Fruit fly (Drosophila melanogaster): ENCODE measurements around the gene jp.

The jp gene

DNA sequence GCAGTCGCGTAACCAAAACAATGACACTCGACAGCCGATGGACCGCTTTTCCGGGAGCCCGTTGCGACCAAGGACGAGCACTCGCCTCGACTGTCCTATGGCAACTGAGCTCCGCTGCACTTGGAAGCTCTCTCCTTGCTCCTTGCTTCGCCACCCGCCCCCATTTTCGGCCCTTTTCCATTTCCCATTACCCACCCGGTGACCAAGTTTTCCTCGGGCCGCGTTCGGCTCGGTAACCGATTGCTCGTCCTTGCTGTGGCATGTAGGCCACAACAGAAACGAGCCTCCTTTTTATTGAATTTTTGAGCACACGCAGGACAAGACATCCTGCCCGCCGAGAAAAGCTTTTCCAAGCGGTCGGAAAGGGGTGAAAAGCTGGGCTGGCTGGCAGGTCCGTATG is at the start of gene jp:
TSS of gene jp (minus strand) at position 95 of the 400 bp plus-strand sequence.
- no peak for TF ChIP-seq rn (GFP tag; IDR thresholded peaks at IDR 0.05)
- peak; percentile 24 for TF ChIP-seq CG13204 (GFP tag; optimal IDR thresholded peaks at IDR 0.05)
- no peak for TF ChIP-seq D1 (tag; optimal IDR thresholded peaks at IDR 0.05)
- no peak for TF ChIP-seq CG14655 (GFP tag; optimal IDR thresholded peaks at IDR 0.05)
- no peak for TF ChIP-seq Snoo (tag; optimal IDR thresholded peaks at IDR 0.05)

DNA sequence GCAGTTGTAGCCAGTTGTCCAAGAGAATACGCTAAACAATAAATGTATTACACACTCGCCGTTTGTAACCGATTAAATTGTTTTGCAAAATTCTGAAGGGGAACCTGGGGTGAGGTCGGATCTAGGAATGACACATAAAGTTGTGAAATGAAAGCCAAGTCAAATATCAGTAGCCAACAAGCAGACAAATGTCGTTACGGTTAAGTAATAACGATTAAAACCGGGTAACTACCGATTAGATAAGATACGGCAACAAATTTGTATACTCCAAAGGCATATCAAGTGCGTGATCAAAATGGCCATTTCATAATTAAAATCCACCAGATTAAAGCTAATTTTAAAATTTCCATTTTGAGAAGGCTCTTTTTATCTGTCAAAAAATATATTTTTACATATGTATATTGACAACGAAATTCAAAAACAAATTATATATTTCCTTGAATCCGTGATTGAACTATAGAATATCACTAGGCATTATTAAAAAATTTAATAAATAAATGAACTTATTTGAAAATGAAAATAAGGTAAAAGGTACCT is 49.5 kb upstream of the jp start, which contains the start of gene GlcAT-S:
TSS of gene GlcAT-S (plus strand) at position 487 of the 537 bp plus-strand sequence.
- TF ChIP-seq EcR (GFP tag; optimal IDR thresholded peaks at IDR 0.05), result peak; percentile 3
- TF ChIP-seq CG4496 (GFP tag; IDR thresholded peaks at IDR 0.05), result no peak

- TF ChIP-seq CG8159 (tag; optimal IDR thresholded peaks at IDR 0.05), result no peak
- no peak for TF ChIP-seq D1 (tag; optimal IDR thresholded peaks at IDR 0.05)
- TF ChIP-seq CG15710 (tag; optimal IDR thresholded peaks at IDR 0.05), result no peak
- no peak for TF ChIP-seq Pif1B (GFP tag; optimal IDR thresholded peaks at IDR 0.05)
- TF ChIP-seq rn (GFP tag; IDR thresholded peaks at IDR 0.05), result no peak
- TF ChIP-seq Snoo (tag; optimal IDR thresholded peaks at IDR 0.05), result no peak
- TF ChIP-seq CG32121 (GFP tag; IDR thresholded peaks at IDR 0.05), result no peak
- no peak for TF ChIP-seq CG17806 (tag; optimal IDR thresholded peaks at IDR 0.05)
- no peak for TF ChIP-seq CG34367 (tag; optimal IDR thresholded peaks at IDR 0.05)
- TF ChIP-seq CG12605 (GFP tag; IDR thresholded peaks at IDR 0.05), result no peak
- TF ChIP-seq CG8301 (tag; optimal IDR thresholded peaks at IDR 0.05), result no peak
- no peak for TF ChIP-seq CG9948 (tag; optimal IDR thresholded peaks at IDR 0.05)
- no peak for TF ChIP-seq Ets98B (GFP tag; IDR thresholded peaks at IDR 0.05)
- no peak for TF ChIP-seq CG13204 (GFP tag; optimal IDR thresholded peaks at IDR 0.05)
- no peak for TF ChIP-seq EcR (GFP tag; optimal IDR thresholded peaks at IDR 0.05)
Observed at dm6 chr2L:9615561-9615960, 49.0 kb upstream of the jp start.

DNA sequence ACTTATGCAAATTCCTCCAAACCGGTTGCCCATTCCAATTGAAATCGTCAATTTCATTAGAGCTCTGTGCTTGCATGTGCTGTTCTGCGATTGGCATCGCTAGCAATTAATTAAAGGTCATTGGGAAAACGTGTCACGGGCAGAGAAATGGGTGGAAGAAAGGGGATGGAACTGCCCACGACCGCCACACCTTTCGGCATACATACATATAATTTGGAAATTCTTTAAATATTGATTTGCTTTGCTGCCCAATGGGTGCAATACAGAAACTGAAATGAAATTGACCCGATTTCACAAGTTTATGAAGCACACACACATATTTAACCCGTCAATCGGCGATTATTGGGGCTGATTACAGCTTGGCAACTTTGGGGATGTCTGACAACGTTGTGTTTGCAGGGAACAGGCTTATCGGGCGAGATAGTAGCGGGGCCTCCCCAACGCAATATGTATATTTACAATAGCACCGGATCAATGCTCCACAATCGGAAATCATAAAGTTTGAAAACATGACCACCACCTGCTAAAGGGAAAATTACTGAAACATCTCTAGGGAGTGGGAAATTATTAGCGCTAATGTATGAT is 48.2 kb upstream of the jp start:
- TF ChIP-seq rn (GFP tag; IDR thresholded peaks at IDR 0.05) (no peak), CG12605 (GFP tag; IDR thresholded peaks at IDR 0.05) (no peak), EcR (GFP tag; optimal IDR thresholded peaks at IDR 0.05) (no peak), CG15710 (tag; optimal IDR thresholded peaks at IDR 0.05) (no peak), CG32121 (GFP tag; IDR thresholded peaks at IDR 0.05) (no peak), D1 (tag; optimal IDR thresholded peaks at IDR 0.05) (no peak), CG34367 (tag; optimal IDR thresholded peaks at IDR 0.05) (no peak), Ets98B (GFP tag; IDR thresholded peaks at IDR 0.05) (no peak), CG13204 (GFP tag; optimal IDR thresholded peaks at IDR 0.05) (no peak)

- TF ChIP-seq rn (GFP tag; IDR thresholded peaks at IDR 0.05) (no peak), CG10348 (GFP tag; IDR thresholded peaks at IDR 0.05) (no peak), CG14655 (GFP tag; optimal IDR thresholded peaks at IDR 0.05) (peak; percentile 17), CG8159 (tag; optimal IDR thresholded peaks at IDR 0.05) (peak; percentile 17), gl (tag; optimal IDR thresholded peaks at IDR 0.05) (no peak), CG32121 (GFP tag; IDR thresholded peaks at IDR 0.05) (peak; percentile 33; the same call in 1 of the 2 replicates), CG12605 (GFP tag; IDR thresholded peaks at IDR 0.05) (no peak), CG8301 (tag; optimal IDR thresholded peaks at IDR 0.05) (no peak), CG17806 (tag; optimal IDR thresholded peaks at IDR 0.05) (no peak), CG4496 (GFP tag; IDR thresholded peaks at IDR 0.05) (peak; percentile 50; the same call in 2 of the 3 replicates), CG15710 (tag; optimal IDR thresholded peaks at IDR 0.05) (no peak), CG34367 (tag; optimal IDR thresholded peaks at IDR 0.05) (no peak), Ets98B (GFP tag; IDR thresholded peaks at IDR 0.05) (peak; percentile 27; the same call in 1 of the 2 replicates), CG13204 (GFP tag; optimal IDR thresholded peaks at IDR 0.05) (no peak), Pif1B (GFP tag; optimal IDR thresholded peaks at IDR 0.05) (no peak), EcR (GFP tag; optimal IDR thresholded peaks at IDR 0.05) (no peak), Snoo (tag; optimal IDR thresholded peaks at IDR 0.05) (peak; percentile 2), D1 (tag; optimal IDR thresholded peaks at IDR 0.05) (no peak), fd96Ca (GFP tag; IDR thresholded peaks at IDR 0.05) (no peak), CG9948 (tag; optimal IDR thresholded peaks at IDR 0.05) (no peak), Pif1A (GFP tag; optimal IDR thresholded peaks at IDR 0.05) (no peak)
Observed at dm6 chr2L:9613922-9614321, 47.4 kb upstream of the jp start.

- TF ChIP-seq CG15710 (tag; optimal IDR thresholded peaks at IDR 0.05) (no peak), fd96Ca (GFP tag; IDR thresholded peaks at IDR 0.05) (no peak), Snoo (tag; optimal IDR thresholded peaks at IDR 0.05) (peak; percentile 16), CG13204 (GFP tag; optimal IDR thresholded peaks at IDR 0.05) (peak; percentile 40), CG4496 (GFP tag; IDR thresholded peaks at IDR 0.05) (peak; percentile 57), CG32121 (GFP tag; IDR thresholded peaks at IDR 0.05) (no peak), Pif1A (GFP tag; optimal IDR thresholded peaks at IDR 0.05) (peak; percentile 21), Pif1B (GFP tag; optimal IDR thresholded peaks at IDR 0.05) (peak; percentile 23), CG9948 (tag; optimal IDR thresholded peaks at IDR 0.05) (no peak), gl (tag; optimal IDR thresholded peaks at IDR 0.05) (no peak), CG17806 (tag; optimal IDR thresholded peaks at IDR 0.05) (no peak), Ets98B (GFP tag; IDR thresholded peaks at IDR 0.05) (peak; percentile 46; the same call in 1 of the 2 replicates), CG34367 (tag; optimal IDR thresholded peaks at IDR 0.05) (no peak), EcR (GFP tag; optimal IDR thresholded peaks at IDR 0.05) (no peak), CG8301 (tag; optimal IDR thresholded peaks at IDR 0.05) (no peak), CG10348 (GFP tag; IDR thresholded peaks at IDR 0.05) (no peak), rn (GFP tag; IDR thresholded peaks at IDR 0.05) (no peak), CG12605 (GFP tag; IDR thresholded peaks at IDR 0.05) (peak; percentile 55; the same call in 1 of the 2 replicates), CG8159 (tag; optimal IDR thresholded peaks at IDR 0.05) (no peak), CG14655 (GFP tag; optimal IDR thresholded peaks at IDR 0.05) (no peak), D1 (tag; optimal IDR thresholded peaks at IDR 0.05) (no peak)
Observed at dm6 chr2L:9613006-9613690, 46.6 kb upstream of the jp start, which contains the start of gene Trx2. Gene Trx2, plus strand, starts transcription at chr2L:9613166.

Data from whole organism, pupa.